Fruit fly (Drosophila melanogaster) whole organism, wandering third instar larva: ENCODE data around the gene CG31642.

Experiments
- Abd-B ChIP-seq: fragments of >200 bp; optimal IDR thresholded peaks from 2 replicates; lab custom pipeline; 2017; ENCODE audit warnings: missing biosample characterization, missing genetic modification characterization
- CG32264 ChIP-seq: fragments of 200-800 bp; sonication (Bioruptor generic); optimal IDR thresholded peaks from 2 replicates; lab custom pipeline; 2016; ENCODE audit warnings: missing biosample characterization, missing genetic modification characterization
- CG9705 ChIP-seq: fragments of 200-800 bp; sonication (Bioruptor generic); optimal IDR thresholded peaks from 2 replicates; lab custom pipeline; 2018; ENCODE audit warnings: missing biosample characterization, mild to moderate bottlenecking, missing genetic modification characterization
- CrebA ChIP-seq: fragments of 200-800 bp; sonication (Bioruptor generic); optimal IDR thresholded peaks from 2 replicates; lab custom pipeline; 2016; ENCODE audit warnings: missing biosample characterization, mild to moderate bottlenecking, missing genetic modification characterization, borderline replicate concordance
- Dfd ChIP-seq: fragments of >200 bp; optimal IDR thresholded peaks from 2 replicates; lab custom pipeline; 2017; ENCODE audit warnings: missing biosample characterization, missing genetic modification characterization
- Dif ChIP-seq: fragments of 200-275, 200-300 bp; sonication (Bioruptor generic); optimal IDR thresholded peaks from 2 replicates; lab custom pipeline; 2018; ENCODE audit warnings: missing biosample characterization, missing genetic modification characterization; ENCODE audit not compliant: partially characterized antibody
- GATAd ChIP-seq: sonication (Bioruptor generic); optimal IDR thresholded peaks from 2 replicates; lab custom pipeline; 2016; ENCODE audit warnings: missing biosample characterization, missing genetic modification characterization
- HLH106 ChIP-seq: fragments of 200-800 bp; optimal IDR thresholded peaks from 3 replicates; lab custom pipeline; 2019; ENCODE audit warnings: missing biosample characterization, mild to moderate bottlenecking, missing genetic modification characterization, moderate library complexity
- Hnf4 ChIP-seq: fragments of 200-800 bp; sonication (Bioruptor generic); optimal IDR thresholded peaks from 2 replicates; lab custom pipeline; 2016; ENCODE audit warnings: missing biosample characterization, mild to moderate bottlenecking, missing genetic modification characterization
- Hr78 ChIP-seq: fragments of >200 bp; optimal IDR thresholded peaks from 2 replicates; lab custom pipeline; 2017; ENCODE audit warnings: missing biosample characterization, missing genetic modification characterization
- Hr83 ChIP-seq: fragments of 200-300 bp; sonication (Bioruptor generic); optimal IDR thresholded peaks from 2 replicates; lab custom pipeline; 2016; ENCODE audit warnings: missing biosample characterization, mild to moderate bottlenecking, missing genetic modification characterization, moderate library complexity; ENCODE audit not compliant: poor library complexity, severe bottlenecking
- Jra ChIP-seq: sonication (Bioruptor generic); optimal IDR thresholded peaks from 2 replicates; lab custom pipeline; 2016; ENCODE audit warnings: missing biosample characterization, missing genetic modification characterization
- Mio ChIP-seq: sonication (Bioruptor generic); optimal IDR thresholded peaks from 2 replicates; lab custom pipeline; 2016; ENCODE audit warnings: missing biosample characterization, missing genetic modification characterization
- Myc ChIP-seq: fragments of >200 bp; optimal IDR thresholded peaks from 2 replicates; lab custom pipeline; 2017
- N ChIP-seq: fragments of >200 bp; optimal IDR thresholded peaks from 2 replicates; lab custom pipeline; 2018; ENCODE audit warnings: missing biosample characterization, missing external identifiers, missing genetic modification characterization
- OdsH ChIP-seq: fragments of 200-800 bp; sonication (Bioruptor generic); optimal IDR thresholded peaks from 2 replicates; lab custom pipeline; 2016; ENCODE audit warnings: missing biosample characterization, mild to moderate bottlenecking, missing genetic modification characterization
- Rel ChIP-seq, 2 experiments: fragments of 200-800 bp; sonication (Bioruptor generic) in 1 of 2; optimal IDR thresholded peaks; 2 replicates in 1 of 2; 3 replicates in 1 of 2; lab custom pipeline; 2016 to 2019; ENCODE audit warnings: mild to moderate bottlenecking in 2 of 2, missing biosample characterization in 2 of 2, missing genetic modification characterization in 2 of 2, moderate library complexity in 1 of 2
- Sp1 ChIP-seq: fragments of 200-800 bp; sonication (Bioruptor generic); optimal IDR thresholded peaks from 3 replicates; lab custom pipeline; 2019; ENCODE audit warnings: missing biosample characterization, mild to moderate bottlenecking, missing genetic modification characterization, moderate library complexity
- Vsx2 ChIP-seq: fragments of 200-300, 225-300 bp; sonication (Bioruptor generic); optimal IDR thresholded peaks from 2 replicates; lab custom pipeline; 2018; ENCODE audit warnings: missing biosample characterization, missing genetic modification characterization; ENCODE audit not compliant: partially characterized antibody
- br ChIP-seq: fragments of 200-800 bp; sonication (Bioruptor generic); optimal IDR thresholded peaks from 2 replicates; lab custom pipeline; 2016; ENCODE audit warnings: missing biosample characterization, missing genetic modification characterization
- brk ChIP-seq: fragments of 200-800 bp; sonication (Bioruptor generic); optimal IDR thresholded peaks from 2 replicates; lab custom pipeline; 2016; ENCODE audit warnings: missing biosample characterization, mild to moderate bottlenecking, missing genetic modification characterization
- dl ChIP-seq, 2 experiments: fragments of 175-275, 200-275 bp in 1 of 2; fragments of 200-275 bp in 1 of 2; sonication (Bioruptor generic); optimal IDR thresholded peaks; lab custom pipeline; 2018; ENCODE audit warnings: mild to moderate bottlenecking in 2 of 2, missing biosample characterization in 2 of 2, missing genetic modification characterization in 2 of 2, moderate library complexity in 2 of 2; ENCODE audit not compliant: partially characterized antibody in 2 of 2, insufficient read depth in 1 of 2
- dmrt93B ChIP-seq: fragments of 200-800 bp; sonication (Bioruptor generic); optimal IDR thresholded peaks from 2 replicates; lab custom pipeline; 2018; ENCODE audit warnings: missing biosample characterization, mild to moderate bottlenecking, missing genetic modification characterization
- dsf ChIP-seq: sonication (Bioruptor generic); optimal IDR thresholded peaks from 2 replicates; lab custom pipeline; 2016; ENCODE audit warnings: missing biosample characterization, missing genetic modification characterization, borderline replicate concordance
- ey ChIP-seq: fragments of 200-800 bp; sonication (Bioruptor generic); optimal IDR thresholded peaks from 2 replicates; lab custom pipeline; 2016; ENCODE audit warnings: missing biosample characterization, missing genetic modification characterization
- foxo ChIP-seq, 2 experiments: fragments of 200-800 bp; sonication (Bioruptor generic); optimal IDR thresholded peaks; 2 replicates in 1 of 2; 3 replicates in 1 of 2; lab custom pipeline; 2016 to 2017; ENCODE audit warnings: missing biosample characterization in 2 of 2, missing genetic modification characterization in 2 of 2
- fru ChIP-seq: fragments of 200-800 bp; sonication (Bioruptor generic); optimal IDR thresholded peaks from 3 replicates; lab custom pipeline; 2016; ENCODE audit warnings: missing biosample characterization, mild to moderate bottlenecking, missing genetic modification characterization
- h ChIP-seq: fragments of 200-800 bp; sonication (Bioruptor generic); optimal IDR thresholded peaks from 3 replicates; lab custom pipeline; 2016; ENCODE audit warnings: missing biosample characterization, mild to moderate bottlenecking, missing genetic modification characterization
- jim ChIP-seq: fragments of 175-275, 200-325 bp; sonication (Bioruptor generic); optimal IDR thresholded peaks from 2 replicates; lab custom pipeline; 2016; ENCODE audit warnings: missing biosample characterization, mild to moderate bottlenecking, missing genetic modification characterization
- lola ChIP-seq: fragments of >200 bp; optimal IDR thresholded peaks from 2 replicates; lab custom pipeline; 2017; ENCODE audit warnings: missing biosample characterization, missing genetic modification characterization
- pan ChIP-seq: fragments of >200 bp; optimal IDR thresholded peaks from 2 replicates; lab custom pipeline; 2017
- psq ChIP-seq: fragments of 200-800 bp; sonication (Bioruptor generic); optimal IDR thresholded peaks from 3 replicates; lab custom pipeline; 2017; ENCODE audit warnings: missing biosample characterization, mild to moderate bottlenecking, missing genetic modification characterization, moderate library complexity
- rgr ChIP-seq: fragments of 200-800 bp; sonication (Bioruptor generic); optimal IDR thresholded peaks from 3 replicates; lab custom pipeline; 2016; ENCODE audit warnings: missing biosample characterization, mild to moderate bottlenecking, missing genetic modification characterization
- sage ChIP-seq: fragments of 200-800 bp; sonication (Bioruptor generic); optimal IDR thresholded peaks from 2 replicates; lab custom pipeline; 2016; ENCODE audit warnings: missing biosample characterization, mild to moderate bottlenecking, missing genetic modification characterization
- sv ChIP-seq: fragments of 200-800 bp; sonication (Bioruptor generic); optimal IDR thresholded peaks from 3 replicates; lab custom pipeline; 2016; ENCODE audit warnings: missing biosample characterization, missing genetic modification characterization
- tai ChIP-seq: sonication (Bioruptor generic); optimal IDR thresholded peaks from 2 replicates; lab custom pipeline; 2016; ENCODE audit warnings: missing biosample characterization, missing genetic modification characterization
- usp ChIP-seq: fragments of >200 bp; optimal IDR thresholded peaks from 2 replicates; lab custom pipeline; 2017; ENCODE audit warnings: missing biosample characterization, missing genetic modification characterization
- woc ChIP-seq: sonication (Bioruptor generic); optimal IDR thresholded peaks from 2 replicates; lab custom pipeline; 2016; ENCODE audit warnings: missing biosample characterization, mild to moderate bottlenecking, missing genetic modification characterization

CG31642 gene

DNA sequence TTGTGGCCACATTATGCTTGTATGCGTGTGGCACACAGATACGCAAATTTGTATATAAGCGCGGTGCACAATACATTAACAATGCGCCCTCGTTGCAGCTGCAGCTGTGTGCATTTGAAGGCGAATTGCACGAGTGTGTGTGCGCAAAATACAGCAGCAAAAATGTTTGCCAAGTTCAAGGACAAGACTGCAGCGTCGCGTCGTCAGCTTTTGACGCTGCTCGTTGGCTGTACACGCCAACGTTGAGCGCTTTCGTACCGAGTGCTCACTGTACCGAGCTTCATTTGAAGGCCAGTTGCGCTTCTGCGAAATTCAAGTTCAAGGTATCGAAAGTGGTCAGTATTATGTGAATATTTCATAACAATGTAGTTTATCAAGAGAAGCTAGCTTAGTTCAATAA, 31.5 kb upstream of the CG31642 start:
- TF ChIP-seq dl (GFP tag; optimal IDR thresholded peaks at IDR 0.05; lab: Kevin White, UChicago; ENCODE audit: insufficient read depth in 1 of 2, partially characterized antibody in 2 of 2) (no peak), tai (GFP tag; lab: Kevin White, UChicago) (no peak), lola (no peak), dmrt93B (GFP tag; lab: Kevin White, UChicago) (no peak), jim (no peak), CG9705 (GFP tag; lab: Kevin White, UChicago) (no peak), CG32264 (GFP tag; lab: Kevin White, UChicago) (no peak), HLH106 (tag; lab: Kevin White, UChicago) (peak; percentile 36), Vsx2 (GFP tag; lab: Kevin White, UChicago) (no peak), OdsH (GFP tag; lab: Kevin White, UChicago) (peak; percentile 13), psq (no peak), N (GFP tag; lab: Kevin White, UChicago) (peak; percentile 57), h (GFP tag; lab: Kevin White, UChicago) (no peak), Sp1 (GFP tag; lab: Kevin White, UChicago) (no peak), rgr (GFP tag; lab: Kevin White, UChicago) (no peak), br (GFP tag; lab: Kevin White, UChicago) (no peak), Jra (no peak), Hr83 (GFP tag; lab: Kevin White, UChicago) (peak; percentile 40), pan (lab: Kevin White, UChicago) (no peak), Rel (GFP tag; optimal IDR thresholded peaks at IDR 0.05; lab: Kevin White, UChicago) (no peak), Rel (tag; optimal IDR thresholded peaks at IDR 0.05; lab: Kevin White, UChicago) (peak; percentile 2), Dif (peak; percentile 14)

DNA sequence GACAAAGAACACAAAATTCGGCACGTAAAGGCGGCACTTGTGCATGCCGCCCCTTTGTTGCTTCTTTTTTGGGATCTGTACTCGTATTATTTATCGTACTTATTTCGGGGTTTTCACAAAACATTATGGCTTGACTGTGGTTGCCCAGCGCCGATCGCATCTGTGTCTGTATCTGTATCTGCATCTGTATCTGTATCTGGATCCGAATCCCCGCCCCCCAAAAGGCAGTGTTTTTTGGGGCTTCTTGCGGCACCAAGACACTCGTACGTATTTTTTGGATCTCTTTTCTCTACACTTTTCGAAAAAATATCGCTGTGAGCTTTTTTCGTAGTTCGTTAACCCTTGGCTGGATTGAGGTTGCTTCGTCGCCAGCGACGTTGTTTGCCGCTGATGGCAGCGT, 30.6 kb upstream of the CG31642 start:
- TF ChIP-seq Rel (GFP tag; optimal IDR thresholded peaks at IDR 0.05; lab: Kevin White, UChicago) (no peak), Rel (tag; optimal IDR thresholded peaks at IDR 0.05; lab: Kevin White, UChicago) (peak; percentile 88), br (GFP tag; lab: Kevin White, UChicago) (peak; percentile 12), ey (GFP tag; lab: Kevin White, UChicago) (no peak), CrebA (no peak), jim (peak; percentile 26), Dif (peak; percentile 24), Sp1 (GFP tag; lab: Kevin White, UChicago) (peak; percentile 18), Hr83 (GFP tag; lab: Kevin White, UChicago) (peak; percentile 64)

DNA sequence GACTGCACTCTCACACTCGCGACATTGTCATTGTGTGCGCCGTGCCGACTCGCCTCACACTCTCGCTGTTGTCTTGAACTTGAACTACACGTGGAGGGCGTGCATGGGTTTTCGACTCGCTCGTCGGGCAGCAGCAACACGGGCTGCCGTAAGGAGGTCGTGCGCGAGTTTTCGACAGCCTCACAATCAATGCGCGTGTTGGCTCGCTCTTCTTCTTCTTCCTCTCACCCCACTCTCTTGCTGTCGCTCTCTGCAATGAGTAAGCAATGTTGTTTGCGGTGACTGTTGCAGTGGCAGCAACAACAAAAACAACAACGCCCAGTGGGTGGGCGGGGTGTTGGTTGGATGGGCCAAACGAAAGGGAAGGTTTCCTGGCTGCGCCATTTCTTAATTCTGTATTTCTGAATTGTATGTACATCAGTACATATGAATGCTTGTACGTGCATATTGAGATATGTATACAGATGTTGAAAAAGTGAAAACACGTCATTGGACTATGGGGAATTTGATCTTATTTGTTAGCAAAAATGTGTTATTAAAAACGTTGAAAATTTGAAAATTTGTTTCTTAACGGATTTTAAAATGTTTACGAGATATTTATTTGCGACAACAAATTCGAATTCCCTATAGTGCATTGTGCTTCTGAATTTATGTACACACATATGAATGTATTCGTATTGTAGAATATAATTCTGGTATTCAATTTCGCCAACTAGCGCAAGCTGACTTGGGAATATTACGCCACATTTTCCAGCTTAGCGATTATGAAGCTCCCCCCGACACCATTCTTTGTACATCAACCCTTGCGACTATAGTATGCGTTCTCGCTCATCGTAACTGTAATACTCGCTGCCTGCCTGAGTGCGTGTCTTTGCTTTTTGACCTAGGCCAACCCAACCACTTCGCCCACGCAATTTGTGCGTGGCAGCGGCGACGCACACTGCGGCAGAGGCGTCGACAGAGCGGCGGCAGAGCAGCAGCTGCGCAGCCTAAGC, 29.6 kb upstream of the CG31642 start:
- no peak for TF ChIP-seq dsf
- TF ChIP-seq foxo (GFP tag; optimal IDR thresholded peaks at IDR 0.05; lab: Kevin White, UChicago): no peak
- peak; percentile 22 for TF ChIP-seq br (GFP tag; lab: Kevin White, UChicago)
- no peak for TF ChIP-seq Hnf4 (GFP tag; lab: Kevin White, UChicago)
- peak; percentile 83 for TF ChIP-seq Dif
- peak; percentile 95 for TF ChIP-seq h (GFP tag; lab: Kevin White, UChicago)
- TF ChIP-seq usp (GFP tag; lab: Kevin White, UChicago): no peak
- TF ChIP-seq Abd-B (GFP tag; lab: Kevin White, UChicago): no peak
- no peak for TF ChIP-seq Rel (GFP tag; optimal IDR thresholded peaks at IDR 0.05; lab: Kevin White, UChicago)
- peak; percentile 87 for TF ChIP-seq Rel (tag; optimal IDR thresholded peaks at IDR 0.05; lab: Kevin White, UChicago)
- peak; percentile 56 for TF ChIP-seq psq
- TF ChIP-seq tai (GFP tag; lab: Kevin White, UChicago): peak; percentile 98
- TF ChIP-seq fru (GFP tag; lab: Kevin White, UChicago): peak; percentile 46
- TF ChIP-seq Mio (GFP tag; lab: Kevin White, UChicago): no peak
- TF ChIP-seq Dfd (GFP tag; lab: Kevin White, UChicago): no peak
- no peak for TF ChIP-seq dmrt93B (GFP tag; lab: Kevin White, UChicago)
- peak; percentile 9 for TF ChIP-seq Hr83 (GFP tag; lab: Kevin White, UChicago)
- TF ChIP-seq rgr (GFP tag; lab: Kevin White, UChicago): peak; percentile 27
- TF ChIP-seq CG32264 (GFP tag; lab: Kevin White, UChicago): no peak
- no peak for TF ChIP-seq Myc (lab: Kevin White, UChicago)
- peak; percentile 58 to 74 for TF ChIP-seq dl (GFP tag; optimal IDR thresholded peaks at IDR 0.05; lab: Kevin White, UChicago; ENCODE audit: insufficient read depth in 1 of 2, partially characterized antibody in 2 of 2)
- TF ChIP-seq brk (GFP tag; lab: Kevin White, UChicago): no peak
- no peak for TF ChIP-seq lola
- TF ChIP-seq OdsH (GFP tag; lab: Kevin White, UChicago): no peak
- peak; percentile 21 for TF ChIP-seq CG9705 (GFP tag; lab: Kevin White, UChicago)
- TF ChIP-seq jim: peak; percentile 39
- TF ChIP-seq Vsx2 (GFP tag; lab: Kevin White, UChicago): peak; percentile 48
- peak; percentile 29 for TF ChIP-seq HLH106 (tag; lab: Kevin White, UChicago)
- TF ChIP-seq Jra: peak; percentile 96
- no peak for TF ChIP-seq Hr78 (GFP tag; lab: Kevin White, UChicago)
- no peak for TF ChIP-seq CrebA
- peak; percentile 49 for TF ChIP-seq Sp1 (GFP tag; lab: Kevin White, UChicago)
- TF ChIP-seq woc (GFP tag; lab: Kevin White, UChicago): no peak
- no peak for TF ChIP-seq N (GFP tag; lab: Kevin White, UChicago)
- TF ChIP-seq sage (GFP tag; lab: Kevin White, UChicago): peak; percentile 29
- no peak for TF ChIP-seq pan (lab: Kevin White, UChicago)
- TF ChIP-seq GATAd (GFP tag; lab: Kevin White, UChicago): no peak
- TF ChIP-seq ey (GFP tag; lab: Kevin White, UChicago): peak; percentile 6
- no peak for TF ChIP-seq sv (GFP tag; lab: Kevin White, UChicago)
